Worm (Caenorhabditis elegans): ENCODE measurements around the gene mig-2.

mig-2 gene

ce11 chrX:11499738-11500137 lies 48.7 kb upstream of the mig-2 start, which contains the start of gene T25C12.3 (continued):
- no peak for TF ChIP-seq cey-2 (tag; optimal IDR thresholded peaks at IDR 0.05; ENCODE audit: borderline replicate concordance, insufficient read depth)
- peak; percentile 64; the same call in 1 of the 2 replicates for TF ChIP-seq php-3 (GFP tag; IDR thresholded peaks at IDR 0.05)
- no peak for TF ChIP-seq zfp-2 (tag; optimal IDR thresholded peaks at IDR 0.05)
- TF ChIP-seq hlh-30 (tag; optimal IDR thresholded peaks at IDR 0.05; ENCODE audit: insufficient read depth) = no peak
- no peak for TF ChIP-seq nhr-77 (tag; optimal IDR thresholded peaks at IDR 0.05)
- TF ChIP-seq zip-2 (tag; optimal IDR thresholded peaks at IDR 0.05) = no peak
- no peak for TF ChIP-seq saeg-2 (GFP tag; IDR thresholded peaks at IDR 0.05)
- no peak for TF ChIP-seq F26F4.8 (GFP tag; conservative IDR thresholded peaks at IDR 0.05)
- no peak for TF ChIP-seq spr-3 (GFP tag; optimal IDR thresholded peaks at IDR 0.05)
- no peak for TF ChIP-seq ztf-7 (tag; optimal IDR thresholded peaks at IDR 0.05)
- TF ChIP-seq mxl-2 (GFP tag; conservative IDR thresholded peaks at IDR 0.05) = no peak
- no peak for TF ChIP-seq dmd-8 (GFP tag; IDR thresholded peaks at IDR 0.05)
- TF ChIP-seq mes-2 (tag; optimal IDR thresholded peaks at IDR 0.05; ENCODE audit: poor library complexity, severe bottlenecking) = no peak
- TF ChIP-seq egl-43 (GFP tag; IDR thresholded peaks at IDR 0.05) = no peak
- no peak for TF ChIP-seq zag-1 (tag; optimal IDR thresholded peaks at IDR 0.05)
- TF ChIP-seq vab-7 (GFP tag; IDR thresholded peaks at IDR 0.05) = no peak
- TF ChIP-seq ceh-28 (tag; optimal IDR thresholded peaks at IDR 0.05) = no peak
- TF ChIP-seq mep-1 (tag; optimal IDR thresholded peaks at IDR 0.05) = no peak
- TF ChIP-seq zip-11 (GFP tag; IDR thresholded peaks at IDR 0.05) = no peak
- no peak for TF ChIP-seq madf-5 (GFP tag; IDR thresholded peaks at IDR 0.05)
- no peak for TF ChIP-seq ces-1 (GFP tag; optimal IDR thresholded peaks at IDR 0.05)
- no peak for TF ChIP-seq daf-19 (GFP tag; conservative IDR thresholded peaks at IDR 0.05)
- TF ChIP-seq unc-130 (GFP tag; optimal IDR thresholded peaks at IDR 0.05) = no peak
- TF ChIP-seq Y48G9A.11 (GFP tag; IDR thresholded peaks at IDR 0.05) = no peak
- TF ChIP-seq nhr-102 (tag; optimal IDR thresholded peaks at IDR 0.05) = no peak
- TF ChIP-seq set-16 (GFP tag; IDR thresholded peaks at IDR 0.05) = no peak
- TF ChIP-seq sdz-12 (GFP tag; optimal IDR thresholded peaks at IDR 0.05) = no peak
- no peak for TF ChIP-seq nhr-111 (GFP tag; optimal IDR thresholded peaks at IDR 0.05)
- no peak for TF ChIP-seq unc-39 (tag; optimal IDR thresholded peaks at IDR 0.05)
- TF ChIP-seq dmd-9 (GFP tag; IDR thresholded peaks at IDR 0.05) = no peak
- TF ChIP-seq rbr-2 (tag; optimal IDR thresholded peaks at IDR 0.05) = no peak
- TF ChIP-seq ctbp-1 (GFP tag; IDR thresholded peaks at IDR 0.05) = no peak
- TF ChIP-seq T26A8.4 (GFP tag; IDR thresholded peaks at IDR 0.05) = no peak
- TF ChIP-seq arid-1 (GFP tag; conservative IDR thresholded peaks at IDR 0.05) = no peak
- no peak for TF ChIP-seq aha-1 (tag)
- no peak for TF ChIP-seq snpc-1.2 (GFP tag; IDR thresholded peaks at IDR 0.05)
- no peak for TF ChIP-seq F49E8.2 (tag; optimal IDR thresholded peaks at IDR 0.05; ENCODE audit: borderline replicate concordance)
- TF ChIP-seq lin-15B (tag; optimal IDR thresholded peaks at IDR 0.05) = no peak
- TF ChIP-seq F10B5.3 (tag; optimal IDR thresholded peaks at IDR 0.05) = no peak
- no peak for TF ChIP-seq lin-38 (GFP tag; IDR thresholded peaks at IDR 0.05)
- peak; percentile 51 for TF ChIP-seq hlh-11 (tag; optimal IDR thresholded peaks at IDR 0.05)
- peak; percentile 40 for TF ChIP-seq dve-1 (tag; optimal IDR thresholded peaks at IDR 0.05; ENCODE audit: insufficient read depth)
- no peak for TF ChIP-seq madf-9 (GFP tag; conservative IDR thresholded peaks at IDR 0.05)
- no peak for TF ChIP-seq duxl-1 (tag; optimal IDR thresholded peaks at IDR 0.05; ENCODE audit: poor library complexity)
- TF ChIP-seq ztf-11 (tag; optimal IDR thresholded peaks at IDR 0.05) = no peak
- no peak for TF ChIP-seq lim-7 (GFP tag; IDR thresholded peaks at IDR 0.05)
